Worm (Caenorhabditis elegans) whole organism, L4 larva: ENCODE results near the gene zip-10.

Experiments used
- D1046.2 ChIP-seq: fragments of 200-800 bp; sonication (Bioruptor generic); IDR thresholded peaks from 2 replicates; pipeline ENCODE4 v1.3.6; 2022; ENCODE audit warnings: missing genetic modification characterization, missing compliant biosample characterization
- F10B5.3 ChIP-seq: sonication (generic microtip); optimal IDR thresholded peaks from 2 replicates; lab custom pipeline; 2016; ENCODE audit warnings: mild to moderate bottlenecking, missing genetic modification characterization, missing compliant biosample characterization
- F44E2.7 ChIP-seq: fragments of 200-800 bp; sonication (Bioruptor generic); IDR thresholded peaks from 2 replicates; pipeline ENCODE4 v2.1.2; 2022; ENCODE audit warnings: missing genetic modification characterization, missing compliant biosample characterization
- F49E8.2 ChIP-seq: sonication (generic microtip); optimal IDR thresholded peaks from 2 replicates; lab custom pipeline; 2016; ENCODE audit warnings: missing compliant biosample characterization, mild to moderate bottlenecking, missing genetic modification characterization, borderline replicate concordance
- R02D3.7 ChIP-seq: fragments of 150-350 bp; sonication (generic microtip); optimal IDR thresholded peaks from 3 replicates; lab custom pipeline; 2014; ENCODE audit warnings: missing biosample characterization, missing genetic modification characterization
- Y105C5A.15 ChIP-seq: fragments of 200-800 bp; sonication (Bioruptor generic); IDR thresholded peaks from 2 replicates; pipeline ENCODE4 v1.3.6; 2022; ENCODE audit warnings: missing genetic modification characterization, missing compliant biosample characterization
- Y48G9A.11 ChIP-seq: fragments of 200-800 bp; sonication (Bioruptor generic); IDR thresholded peaks from 2 replicates; pipeline ENCODE4 v1.3.6; 2022; ENCODE audit warnings: missing genetic modification reagents, missing genetic modification characterization, missing compliant biosample characterization
- ZK337.2 ChIP-seq: fragments of 200-800 bp; sonication (Bioruptor generic); IDR thresholded peaks from 2 replicates; pipeline ENCODE4 v1.3.6; 2022; ENCODE audit warnings: missing genetic modification reagents, missing genetic modification characterization, missing compliant biosample characterization
- ZK546.5 ChIP-seq, 2 experiments: sonication (generic microtip); optimal IDR thresholded peaks; 2 replicates each; lab custom pipeline; 2017; ENCODE audit warnings: missing biosample characterization in 2 of 2, missing genetic modification characterization in 2 of 2
- aha-1 ChIP-seq: fragments of 150-350 bp; peaks from one replicate; lab custom pipeline; 2014; ENCODE audit warnings: missing biosample characterization, missing genetic modification characterization
- aly-2 ChIP-seq: sonication (generic microtip); optimal IDR thresholded peaks from 2 replicates; lab custom pipeline; 2018; ENCODE audit warnings: missing biosample characterization, missing genetic modification characterization
- ama-1 ChIP-seq: fragments of 150-350 bp; optimal IDR thresholded peaks from 2 replicates; lab custom pipeline; 2014; ENCODE audit warnings: inconsistent platforms, mixed read lengths
- ceh-32 ChIP-seq: sonication (generic microtip); optimal IDR thresholded peaks from 2 replicates; lab custom pipeline; 2016; ENCODE audit warnings: mild to moderate bottlenecking, missing genetic modification characterization, missing compliant biosample characterization; ENCODE audit not compliant: poor library complexity
- cey-2 ChIP-seq: sonication (generic microtip); optimal IDR thresholded peaks from 3 replicates; lab custom pipeline; 2017; ENCODE audit warnings: missing genetic modification characterization, mild to moderate bottlenecking, missing compliant biosample characterization, antibody characterized with exemption, borderline replicate concordance; ENCODE audit not compliant: insufficient read depth
- daf-12 ChIP-seq: fragments of 150-350 bp; optimal IDR thresholded peaks from 2 replicates; lab custom pipeline; 2014; ENCODE audit warnings: missing biosample characterization, missing genetic modification reagents, missing genetic modification characterization
- daf-16 ChIP-seq, 3 experiments: sonication (generic microtip); optimal IDR thresholded peaks; 2 replicates each; lab custom pipeline; 2016 to 2017; ENCODE audit warnings: missing genetic modification characterization in 3 of 3, missing genetic modification reagents in 3 of 3, mild to moderate bottlenecking in 2 of 3, missing compliant biosample characterization in 2 of 3, missing biosample characterization in 1 of 3, moderate library complexity in 1 of 3
- dmd-6 ChIP-seq: fragments of 200-800 bp; sonication (Bioruptor generic); IDR thresholded peaks from 2 replicates; pipeline ENCODE4 v1.3.6; 2022; ENCODE audit warnings: missing genetic modification reagents, missing genetic modification characterization, missing compliant biosample characterization
- dmd-8 ChIP-seq: fragments of 200-800 bp; sonication (Bioruptor generic); IDR thresholded peaks from 2 replicates; pipeline ENCODE4 v1.3.6; 2022; ENCODE audit warnings: missing genetic modification characterization, missing compliant biosample characterization
- dve-1 ChIP-seq: sonication (generic microtip); optimal IDR thresholded peaks from 2 replicates; lab custom pipeline; 2017; ENCODE audit warnings: antibody characterized with exemption, mild to moderate bottlenecking, missing genetic modification characterization, missing compliant biosample characterization; ENCODE audit not compliant: insufficient read depth
- egl-27 ChIP-seq: sonication (generic microtip); optimal IDR thresholded peaks from 3 replicates; lab custom pipeline; 2017; ENCODE audit warnings: missing biosample characterization, missing genetic modification reagents, missing genetic modification characterization
- egl-43 ChIP-seq: fragments of 200-800 bp; sonication (Bioruptor generic); IDR thresholded peaks from 2 replicates; pipeline ENCODE4 v1.3.6; 2022; ENCODE audit warnings: missing genetic modification reagents, missing genetic modification characterization, missing compliant biosample characterization
- fos-1 ChIP-seq: fragments of 150-350 bp; optimal IDR thresholded peaks from 2 replicates; lab custom pipeline; 2014; ENCODE audit warnings: missing biosample characterization, missing genetic modification characterization
- gei-8 ChIP-seq: fragments of 200-800 bp; sonication (Bioruptor generic); optimal IDR thresholded peaks from 2 replicates; lab custom pipeline; 2018; ENCODE audit warnings: mild to moderate bottlenecking, missing genetic modification characterization, missing compliant biosample characterization
- hlh-11 ChIP-seq: fragments of 200-800 bp; sonication (Bioruptor generic); optimal IDR thresholded peaks from 2 replicates; lab custom pipeline; 2018; ENCODE audit warnings: mild to moderate bottlenecking, missing genetic modification characterization, missing compliant biosample characterization
- hlh-30 ChIP-seq: sonication (generic microtip); optimal IDR thresholded peaks from 2 replicates; lab custom pipeline; 2017; ENCODE audit warnings: antibody characterized with exemption, mild to moderate bottlenecking, missing genetic modification characterization, missing compliant biosample characterization; ENCODE audit not compliant: insufficient read depth
- hmg-1.1 ChIP-seq: fragments of 200-800 bp; sonication (Bioruptor generic); IDR thresholded peaks from 2 replicates; pipeline ENCODE4 v1.3.6; 2022; ENCODE audit warnings: missing genetic modification reagents, missing genetic modification characterization, missing compliant biosample characterization
- lin-1 ChIP-seq: fragments of 200-800 bp; sonication (Bioruptor generic); IDR thresholded peaks from 2 replicates; pipeline ENCODE4 v1.3.6; 2022; ENCODE audit warnings: missing genetic modification reagents, missing genetic modification characterization, missing compliant biosample characterization
- lin-15B ChIP-seq: fragments of 150-350 bp; sonication (generic microtip); optimal IDR thresholded peaks from 3 replicates; lab custom pipeline; 2014; ENCODE audit warnings: missing biosample characterization, missing genetic modification characterization
- lin-38 ChIP-seq: fragments of 200-800 bp; sonication (Bioruptor generic); IDR thresholded peaks from 2 replicates; pipeline ENCODE4 v1.3.6; 2022; ENCODE audit warnings: missing genetic modification reagents, missing genetic modification characterization, missing compliant biosample characterization
- lin-39 ChIP-seq: fragments of 150-350 bp; optimal IDR thresholded peaks from 2 replicates; lab custom pipeline; 2014; ENCODE audit warnings: missing biosample characterization, missing genetic modification reagents, missing genetic modification characterization
- madf-5 ChIP-seq, 2 experiments: fragments of 200-800 bp; sonication (Bioruptor generic); IDR thresholded peaks; 2 replicates each; pipeline ENCODE4 v1.3.6; 2022; ENCODE audit warnings: missing compliant biosample characterization in 2 of 2, missing genetic modification characterization in 2 of 2
- madf-9 ChIP-seq: fragments of 200-800 bp; sonication (Bioruptor generic); conservative IDR thresholded peaks from 2 replicates; pipeline ENCODE4 v1.3.6; 2022; ENCODE audit warnings: missing genetic modification reagents, missing genetic modification characterization, missing compliant biosample characterization
- mep-1 ChIP-seq: fragments of 150-350 bp; sonication (generic microtip); optimal IDR thresholded peaks from 3 replicates; lab custom pipeline; 2014; ENCODE audit warnings: missing biosample characterization, missing genetic modification characterization
- mxl-2 ChIP-seq: fragments of 200-800 bp; sonication (Bioruptor generic); conservative IDR thresholded peaks from 2 replicates; pipeline ENCODE4 v1.3.6; 2022; ENCODE audit warnings: missing genetic modification reagents, missing genetic modification characterization, missing compliant biosample characterization
- nhr-10 ChIP-seq: fragments of 150-350 bp; optimal IDR thresholded peaks from 2 replicates; lab custom pipeline; 2014; ENCODE audit warnings: missing biosample characterization, missing genetic modification characterization
- nhr-11 ChIP-seq: fragments of 150-350 bp; optimal IDR thresholded peaks from 2 replicates; lab custom pipeline; 2014; ENCODE audit warnings: missing biosample characterization, missing genetic modification characterization
- nhr-41 ChIP-seq: fragments of 200-800 bp; sonication (Bioruptor generic); IDR thresholded peaks from 2 replicates; pipeline ENCODE4 v1.3.6; 2022; ENCODE audit warnings: missing genetic modification reagents, missing genetic modification characterization, missing compliant biosample characterization
- nhr-42 ChIP-seq: fragments of 200-800 bp; sonication (Bioruptor generic); IDR thresholded peaks from 2 replicates; pipeline ENCODE4 v1.3.6; 2022; ENCODE audit warnings: missing genetic modification characterization, missing compliant biosample characterization
- nhr-48 ChIP-seq: sonication (generic microtip); optimal IDR thresholded peaks from 2 replicates; lab custom pipeline; 2016; ENCODE audit warnings: mild to moderate bottlenecking, missing genetic modification characterization, missing compliant biosample characterization
- pha-4 ChIP-seq, 2 experiments: fragments of 150-350 bp in 1 of 2; fragments of 200-800 bp in 1 of 2; sonication (Bioruptor generic) in 1 of 2; IDR thresholded peaks in 1 of 2; optimal IDR thresholded peaks in 1 of 2; 2 replicates each; pipeline versions ENCODE4 v1.3.6 to Lab custom; 2014 to 2022; ENCODE audit warnings: missing genetic modification characterization in 2 of 2, missing genetic modification reagents in 2 of 2, missing biosample characterization in 1 of 2, missing compliant biosample characterization in 1 of 2
- set-16 ChIP-seq: fragments of 200-800 bp; sonication (Bioruptor generic); IDR thresholded peaks from 2 replicates; pipeline ENCODE4 v1.3.6; 2022; ENCODE audit warnings: missing genetic modification reagents, missing genetic modification characterization, missing compliant biosample characterization
- unc-130 ChIP-seq: sonication (generic microtip); optimal IDR thresholded peaks from 2 replicates; lab custom pipeline; 2016; ENCODE audit warnings: missing genetic modification reagents, missing genetic modification characterization, missing compliant biosample characterization
- unc-39 ChIP-seq: sonication (generic microtip); optimal IDR thresholded peaks from 2 replicates; lab custom pipeline; 2017; ENCODE audit warnings: missing biosample characterization, missing genetic modification characterization
- vab-7 ChIP-seq: fragments of 200-800 bp; sonication (Bioruptor generic); IDR thresholded peaks from 2 replicates; pipeline ENCODE4 v1.3.6; 2022; ENCODE audit warnings: missing genetic modification reagents, missing genetic modification characterization, missing compliant biosample characterization
- zag-1 ChIP-seq: fragments of 150-350 bp; optimal IDR thresholded peaks from 2 replicates; lab custom pipeline; 2014; ENCODE audit warnings: missing biosample characterization, missing genetic modification characterization
- zfp-2 ChIP-seq: sonication (generic microtip); optimal IDR thresholded peaks from 2 replicates; lab custom pipeline; 2016; ENCODE audit warnings: mild to moderate bottlenecking, missing genetic modification characterization, missing compliant biosample characterization
- zip-2 ChIP-seq: fragments of 150-350 bp; optimal IDR thresholded peaks from 2 replicates; lab custom pipeline; 2014; ENCODE audit warnings: missing biosample characterization, missing genetic modification characterization
- ztf-7 ChIP-seq: fragments of 150-350 bp; optimal IDR thresholded peaks from 2 replicates; lab custom pipeline; 2014; ENCODE audit warnings: missing biosample characterization, missing genetic modification characterization

zip-10 gene

ce11 chrV:11641298-11641787, 9.2 kb downstream of the zip-10 start (continued):
- TF ChIP-seq hmg-1.1 (peak; percentile 61; the same call in 1 of the 2 replicates), lin-38 (GFP tag; lab: Robert Waterston, UW) (no peak)

DNA sequence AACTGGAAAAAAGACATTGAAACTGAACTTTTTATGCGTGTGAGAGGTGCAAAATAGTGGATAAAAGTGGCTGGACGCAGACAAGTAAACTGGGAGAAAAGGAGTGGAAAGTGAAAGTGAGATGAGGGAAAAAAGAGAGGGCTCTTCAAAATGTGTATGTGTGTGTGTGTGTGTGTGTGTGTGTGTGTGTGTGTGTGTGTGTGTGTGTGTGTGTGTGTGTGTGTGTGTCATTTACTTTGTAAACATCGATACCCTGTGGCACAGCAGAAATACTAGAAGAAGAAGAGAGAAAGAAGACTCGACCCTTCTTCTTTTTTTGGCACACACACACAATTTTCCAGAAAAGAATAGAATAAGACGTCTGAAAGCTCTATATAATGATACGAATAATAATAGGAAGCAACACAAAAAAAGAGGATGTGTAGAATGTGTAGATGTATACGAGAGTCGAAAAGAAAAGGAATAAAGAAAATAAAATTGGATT, 11.9 kb downstream of the zip-10 start:
- TF ChIP-seq ceh-32 (tag; lab: Kevin White, UChicago), result no peak
- no peak for TF ChIP-seq unc-130 (GFP tag; lab: Kevin White, UChicago)
- peak; percentile 63 for TF ChIP-seq hmg-1.1
- peak in 1 of 2 experiments; percentile 46 for TF ChIP-seq daf-16 (GFP tag; optimal IDR thresholded peaks at IDR 0.05; lab: Kevin White, UChicago)
- TF ChIP-seq daf-16 (tag; optimal IDR thresholded peaks at IDR 0.05; lab: Kevin White, UChicago), result no peak
- no peak for TF ChIP-seq F49E8.2 (tag; lab: Kevin White, UChicago)
- no peak for TF ChIP-seq F10B5.3 (tag; lab: Kevin White, UChicago)
- TF ChIP-seq hlh-30, result peak; percentile 74
- TF ChIP-seq ZK546.5 (tag; optimal IDR thresholded peaks at IDR 0.05; lab: Kevin White, UChicago), result no peak
- TF ChIP-seq dmd-8, result no peak
- peak; percentile 33; the same call in 1 of the 2 replicates for TF ChIP-seq dmd-6 (GFP tag; lab: Robert Waterston, UW)
- no peak for TF ChIP-seq R02D3.7
- TF ChIP-seq vab-7 (GFP tag; lab: Robert Waterston, UW), result no peak
- peak; percentile 55 for TF ChIP-seq hlh-11
- no peak for TF ChIP-seq fos-1 (tag; lab: Kevin White, UChicago)
- TF ChIP-seq lin-38 (GFP tag; lab: Robert Waterston, UW), result no peak; the same call in 1 of the 2 replicates
- TF ChIP-seq aly-2 (tag; lab: Kevin White, UChicago), result no peak
- TF ChIP-seq daf-12 (tag; lab: Kevin White, UChicago), result no peak
- no peak for TF ChIP-seq cey-2 (tag; lab: Kevin White, UChicago)
- TF ChIP-seq nhr-11 (tag; lab: Kevin White, UChicago), result peak; percentile 65
- no peak for TF ChIP-seq gei-8 (GFP tag; lab: Kevin White, UChicago)
- no peak for TF ChIP-seq madf-9
- no peak for TF ChIP-seq lin-15B (tag; lab: Kevin White, UChicago)
- no peak for TF ChIP-seq unc-39 (tag; lab: Kevin White, UChicago)
- TF ChIP-seq ama-1, result no peak
- TF ChIP-seq nhr-42, result no peak
- no peak for TF ChIP-seq lin-1
- no peak for TF ChIP-seq ztf-7
- no peak for TF ChIP-seq lin-39 (tag; lab: Kevin White, UChicago)
- peak; percentile 95 for TF ChIP-seq aha-1 (tag; lab: Kevin White, UChicago)
- no peak for TF ChIP-seq egl-27 (tag; lab: Kevin White, UChicago)
- TF ChIP-seq nhr-48, result no peak
- no peak for TF ChIP-seq zfp-2 (tag; lab: Kevin White, UChicago)
- no peak for TF ChIP-seq Y48G9A.11 (GFP tag; lab: Robert Waterston, UW)
- TF ChIP-seq set-16 (GFP tag; lab: Robert Waterston, UW), result no peak
- no peak for TF ChIP-seq zip-2 (tag; lab: Kevin White, UChicago)
- no peak for TF ChIP-seq madf-5 (GFP tag; IDR thresholded peaks at IDR 0.05; lab: Robert Waterston, UW)
- no peak for TF ChIP-seq Y105C5A.15 (GFP tag; lab: Robert Waterston, UW)
- TF ChIP-seq zag-1 (tag; lab: Kevin White, UChicago), result no peak
- TF ChIP-seq D1046.2 (GFP tag; lab: Robert Waterston, UW), result no peak
- TF ChIP-seq egl-43, result peak; percentile 69; the same call in 1 of the 2 replicates
- no peak for TF ChIP-seq mxl-2
- peak; percentile 50 for TF ChIP-seq mep-1
- TF ChIP-seq dve-1 (tag; lab: Kevin White, UChicago), result peak; percentile 62
- no peak for TF ChIP-seq nhr-41 (GFP tag; lab: Robert Waterston, UW)
- TF ChIP-seq F44E2.7 (GFP tag; lab: Robert Waterston, UW), result no peak
- TF ChIP-seq ZK337.2, result no peak
- TF ChIP-seq pha-4 (GFP tag; IDR thresholded peaks at IDR 0.05; lab: Robert Waterston, UW), result no peak
- TF ChIP-seq pha-4 (tag; optimal IDR thresholded peaks at IDR 0.05; lab: Kevin White, UChicago), result peak; percentile 73
- TF ChIP-seq nhr-10, result no peak
